Worm (Caenorhabditis elegans): ENCODE measurements around the gene str-37.

DNA sequence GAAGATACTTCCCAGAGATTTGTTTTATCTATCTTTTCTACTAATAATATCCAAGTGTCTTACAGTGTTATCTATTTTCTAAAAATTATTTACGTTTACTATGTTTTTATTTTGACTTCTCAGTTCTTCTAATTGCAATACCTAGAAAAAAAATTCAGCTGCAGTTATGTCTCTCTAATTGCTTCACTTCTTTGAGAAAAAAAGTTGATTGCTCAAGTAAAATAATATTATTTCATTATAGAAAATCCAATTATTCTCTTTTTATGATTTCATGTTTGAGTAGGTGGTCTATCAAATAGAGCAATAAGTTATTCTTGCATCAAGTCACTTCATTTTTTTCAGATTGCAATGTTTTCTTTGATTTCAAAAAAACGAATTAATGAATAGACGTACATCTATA is 38.9 kb downstream of the str-37 start:
- no peak for TF ChIP-seq med-1 (GFP tag; optimal IDR thresholded peaks at IDR 0.05; ENCODE audit: insufficient read depth)
- TF ChIP-seq T22C8.4 (GFP tag; IDR thresholded peaks at IDR 0.05) = no peak
- no peak for TF ChIP-seq flt-1 (GFP tag; IDR thresholded peaks at IDR 0.05)
- no peak for TF ChIP-seq ref-1 (GFP tag; conservative IDR thresholded peaks at IDR 0.05)
- no peak for TF ChIP-seq klf-2 (GFP tag; conservative IDR thresholded peaks at IDR 0.05)
- TF ChIP-seq tab-1 (GFP tag; IDR thresholded peaks at IDR 0.05) = no peak
- TF ChIP-seq ztf-29 (GFP tag; IDR thresholded peaks at IDR 0.05) = no peak

All from whole organism, midembryonic.